Worm (Caenorhabditis elegans) whole organism, L2 larva: ENCODE data around the gene R11E3.19.

Experiments
- ama-1 ChIP-seq: fragments of 150-350 bp; optimal IDR thresholded peaks from 2 replicates; lab custom pipeline; 2018; ENCODE audit warnings: inconsistent platforms
- elt-3 ChIP-seq: sonication (generic microtip); optimal IDR thresholded peaks from 2 replicates; lab custom pipeline; 2017; ENCODE audit warnings: missing biosample characterization, missing genetic modification characterization
- mdl-1 ChIP-seq, 2 experiments: fragments of 150-350 bp in 1 of 2; sonication (generic microtip) in 1 of 2; optimal IDR thresholded peaks; 2 replicates each; lab custom pipeline; 2017; ENCODE audit warnings: missing biosample characterization in 2 of 2, missing genetic modification characterization in 2 of 2
- nhr-12 ChIP-seq: fragments of 150-350 bp; optimal IDR thresholded peaks from 2 replicates; lab custom pipeline; 2014; ENCODE audit warnings: missing biosample characterization, missing genetic modification characterization
- nhr-23 ChIP-seq: fragments of 150-350 bp; optimal IDR thresholded peaks from 2 replicates; lab custom pipeline; 2014; ENCODE audit warnings: missing biosample characterization, missing genetic modification reagents, missing genetic modification characterization
- sma-3 ChIP-seq: sonication (generic microtip); optimal IDR thresholded peaks from 2 replicates; lab custom pipeline; 2016; ENCODE audit warnings: missing genetic modification reagents, missing genetic modification characterization, missing compliant biosample characterization
- snpc-4 ChIP-seq: fragments of 150-350 bp; optimal IDR thresholded peaks from 2 replicates; lab custom pipeline; 2014; ENCODE audit warnings: missing biosample characterization, missing genetic modification characterization
- ztf-11 ChIP-seq: sonication (generic microtip); optimal IDR thresholded peaks from 2 replicates; lab custom pipeline; 2017; ENCODE audit warnings: missing biosample characterization, missing genetic modification characterization

ce11 chrIV:4737258-4737657 lies 38.6 kb downstream of the R11E3.19 start, which contains the start of gene fbxb-78:
- no peak for TF ChIP-seq ama-1
- TF ChIP-seq snpc-4, result no peak
- no peak for TF ChIP-seq elt-3
- TF ChIP-seq nhr-23 (tag; lab: Kevin White, UChicago), result no peak
- no peak for TF ChIP-seq ztf-11
- TF ChIP-seq mdl-1 (tag; optimal IDR thresholded peaks at IDR 0.05; lab: Kevin White, UChicago), result no peak
- no peak for TF ChIP-seq sma-3 (GFP tag; lab: Kevin White, UChicago)
- no peak for TF ChIP-seq nhr-12 (tag; lab: Kevin White, UChicago)
